Fruit fly (Drosophila melanogaster): ENCODE results near the gene oaf.

Gene oaf

dm6 chr2L:2461322-2461999 lies 31.3 kb upstream of the oaf start (continued):
- TF ChIP-seq Fer1 (GFP tag; optimal IDR thresholded peaks at IDR 0.05) (no peak), CG4360 (GFP tag; IDR thresholded peaks at IDR 0.05) (no peak), CG1529 (GFP tag; optimal IDR thresholded peaks at IDR 0.05) (no peak), CG11560 (tag; IDR thresholded peaks at IDR 0.05) (no peak), sens-2 (GFP tag; IDR thresholded peaks at IDR 0.05) (no peak), phol (tag; optimal IDR thresholded peaks at IDR 0.05) (peak; percentile 17), CG10565 (GFP tag; optimal IDR thresholded peaks at IDR 0.05) (no peak), CG12769 (tag; optimal IDR thresholded peaks at IDR 0.05) (no peak), slp2 (GFP tag; optimal IDR thresholded peaks at IDR 0.05) (no peak), ken (GFP tag; IDR thresholded peaks at IDR 0.05) (no peak), chn (GFP tag; optimal IDR thresholded peaks at IDR 0.05) (no peak), caup (GFP tag; optimal IDR thresholded peaks at IDR 0.05; ENCODE audit: severe bottlenecking) (no peak), oc (tag; optimal IDR thresholded peaks at IDR 0.05) (peak; percentile 69), CG16815 (GFP tag; optimal IDR thresholded peaks at IDR 0.05) (no peak), Myb (GFP tag; optimal IDR thresholded peaks at IDR 0.05) (no peak), disco-r (GFP tag; optimal IDR thresholded peaks at IDR 0.05) (no peak), gsb (GFP tag; IDR thresholded peaks at IDR 0.05) (no peak), CG9727 (GFP tag; optimal IDR thresholded peaks at IDR 0.05) (peak; percentile 17), fd3F (GFP tag; optimal IDR thresholded peaks at IDR 0.05) (no peak), Scr (GFP tag; IDR thresholded peaks at IDR 0.05; ENCODE audit: partially characterized antibody) (peak; percentile 54), prd (optimal IDR thresholded peaks at IDR 0.05) (no peak), prd (GFP tag; IDR thresholded peaks at IDR 0.05) (peak; percentile 9; the same call in 1 of the 3 replicates), CG4404 (GFP tag; IDR thresholded peaks at IDR 0.05) (peak; percentile 41; the same call in 1 of the 2 replicates), tgo (GFP tag; IDR thresholded peaks at IDR 0.05) (no peak), Bteb2 (GFP tag; optimal IDR thresholded peaks at IDR 0.05) (no peak), CG9609 (GFP tag; optimal IDR thresholded peaks at IDR 0.05) (no peak), Hand (GFP tag; optimal IDR thresholded peaks at IDR 0.05) (no peak), cas (GFP tag; IDR thresholded peaks at IDR 0.05) (no peak), nmo (GFP tag; optimal IDR thresholded peaks at IDR 0.05) (no peak), croc (GFP tag; conservative IDR thresholded peaks at IDR 0.05) (no peak), Aef1 (GFP tag; IDR thresholded peaks at IDR 0.05) (no peak), CG13624 (GFP tag; optimal IDR thresholded peaks at IDR 0.05) (no peak), slbo (GFP tag; IDR thresholded peaks at IDR 0.05) (no peak), Nf-YA (GFP tag; IDR thresholded peaks at IDR 0.05) (no peak), Doc2 (GFP tag; IDR thresholded peaks at IDR 0.05) (no peak), CG1024 (GFP tag; IDR thresholded peaks at IDR 0.05) (no peak), CG11456 (GFP tag; IDR thresholded peaks at IDR 0.05) (no peak), dimm (GFP tag; IDR thresholded peaks at IDR 0.05) (no peak), CG10147 (GFP tag; optimal IDR thresholded peaks at IDR 0.05) (no peak), Hey (tag; optimal IDR thresholded peaks at IDR 0.05) (no peak), CG9876 (GFP tag; optimal IDR thresholded peaks at IDR 0.05) (no peak), sug (tag; optimal IDR thresholded peaks at IDR 0.05) (no peak), z (GFP tag; IDR thresholded peaks at IDR 0.05) (peak; percentile 75; the same call in 2 of the 3 replicates), CG1233 (GFP tag; optimal IDR thresholded peaks at IDR 0.05) (no peak), CG7556 (GFP tag; optimal IDR thresholded peaks at IDR 0.05) (no peak), fru (optimal IDR thresholded peaks at IDR 0.05) (no peak), CG9797 (GFP tag; optimal IDR thresholded peaks at IDR 0.05) (no peak), gro (GFP tag; optimal IDR thresholded peaks at IDR 0.05) (no peak), dmrt11E (tag; optimal IDR thresholded peaks at IDR 0.05) (peak; percentile 60), GATAe (GFP tag; conservative IDR thresholded peaks at IDR 0.05) (no peak), schlank (tag; optimal IDR thresholded peaks at IDR 0.05) (no peak), slou (GFP tag; optimal IDR thresholded peaks at IDR 0.05) (no peak)
